Fruit fly (Drosophila melanogaster) whole organism, wandering third instar larva: ENCODE measurements around the gene CG43085.

Experiments
- CG32264 ChIP-seq: fragments of 200-800 bp; sonication (Bioruptor generic); optimal IDR thresholded peaks from 2 replicates; lab custom pipeline; 2016; ENCODE audit warnings: missing biosample characterization, missing genetic modification characterization
- CG9705 ChIP-seq: fragments of 200-800 bp; sonication (Bioruptor generic); optimal IDR thresholded peaks from 2 replicates; lab custom pipeline; 2018; ENCODE audit warnings: missing biosample characterization, mild to moderate bottlenecking, missing genetic modification characterization
- Dfd ChIP-seq: fragments of >200 bp; optimal IDR thresholded peaks from 2 replicates; lab custom pipeline; 2017; ENCODE audit warnings: missing biosample characterization, missing genetic modification characterization
- Dif ChIP-seq: fragments of 200-275, 200-300 bp; sonication (Bioruptor generic); optimal IDR thresholded peaks from 2 replicates; lab custom pipeline; 2018; ENCODE audit warnings: missing biosample characterization, missing genetic modification characterization; ENCODE audit not compliant: partially characterized antibody
- GATAd ChIP-seq: sonication (Bioruptor generic); optimal IDR thresholded peaks from 2 replicates; lab custom pipeline; 2016; ENCODE audit warnings: missing biosample characterization, missing genetic modification characterization
- Hnf4 ChIP-seq: fragments of 200-800 bp; sonication (Bioruptor generic); optimal IDR thresholded peaks from 2 replicates; lab custom pipeline; 2016; ENCODE audit warnings: missing biosample characterization, mild to moderate bottlenecking, missing genetic modification characterization
- Hr78 ChIP-seq: fragments of >200 bp; optimal IDR thresholded peaks from 2 replicates; lab custom pipeline; 2017; ENCODE audit warnings: missing biosample characterization, missing genetic modification characterization
- Hr83 ChIP-seq: fragments of 200-300 bp; sonication (Bioruptor generic); optimal IDR thresholded peaks from 2 replicates; lab custom pipeline; 2016; ENCODE audit warnings: missing biosample characterization, mild to moderate bottlenecking, missing genetic modification characterization, moderate library complexity; ENCODE audit not compliant: poor library complexity, severe bottlenecking
- Jra ChIP-seq: sonication (Bioruptor generic); optimal IDR thresholded peaks from 2 replicates; lab custom pipeline; 2016; ENCODE audit warnings: missing biosample characterization, missing genetic modification characterization
- Mio ChIP-seq: sonication (Bioruptor generic); optimal IDR thresholded peaks from 2 replicates; lab custom pipeline; 2016; ENCODE audit warnings: missing biosample characterization, missing genetic modification characterization
- N ChIP-seq: fragments of >200 bp; optimal IDR thresholded peaks from 2 replicates; lab custom pipeline; 2018; ENCODE audit warnings: missing biosample characterization, missing external identifiers, missing genetic modification characterization
- OdsH ChIP-seq: fragments of 200-800 bp; sonication (Bioruptor generic); optimal IDR thresholded peaks from 2 replicates; lab custom pipeline; 2016; ENCODE audit warnings: missing biosample characterization, mild to moderate bottlenecking, missing genetic modification characterization
- Rel ChIP-seq, 2 experiments: fragments of 200-800 bp; sonication (Bioruptor generic) in 1 of 2; optimal IDR thresholded peaks; 2 replicates in 1 of 2; 3 replicates in 1 of 2; lab custom pipeline; 2016 to 2019; ENCODE audit warnings: mild to moderate bottlenecking in 2 of 2, missing biosample characterization in 2 of 2, missing genetic modification characterization in 2 of 2, moderate library complexity in 1 of 2
- Vsx2 ChIP-seq: fragments of 200-300, 225-300 bp; sonication (Bioruptor generic); optimal IDR thresholded peaks from 2 replicates; lab custom pipeline; 2018; ENCODE audit warnings: missing biosample characterization, missing genetic modification characterization; ENCODE audit not compliant: partially characterized antibody
- br ChIP-seq: fragments of 200-800 bp; sonication (Bioruptor generic); optimal IDR thresholded peaks from 2 replicates; lab custom pipeline; 2016; ENCODE audit warnings: missing biosample characterization, missing genetic modification characterization
- brk ChIP-seq: fragments of 200-800 bp; sonication (Bioruptor generic); optimal IDR thresholded peaks from 2 replicates; lab custom pipeline; 2016; ENCODE audit warnings: missing biosample characterization, mild to moderate bottlenecking, missing genetic modification characterization
- dl ChIP-seq, 2 experiments: fragments of 175-275, 200-275 bp in 1 of 2; fragments of 200-275 bp in 1 of 2; sonication (Bioruptor generic); optimal IDR thresholded peaks; lab custom pipeline; 2018; ENCODE audit warnings: mild to moderate bottlenecking in 2 of 2, missing biosample characterization in 2 of 2, missing genetic modification characterization in 2 of 2, moderate library complexity in 2 of 2; ENCODE audit not compliant: partially characterized antibody in 2 of 2, insufficient read depth in 1 of 2
- dsf ChIP-seq: sonication (Bioruptor generic); optimal IDR thresholded peaks from 2 replicates; lab custom pipeline; 2016; ENCODE audit warnings: missing biosample characterization, missing genetic modification characterization, borderline replicate concordance
- ey ChIP-seq: fragments of 200-800 bp; sonication (Bioruptor generic); optimal IDR thresholded peaks from 2 replicates; lab custom pipeline; 2016; ENCODE audit warnings: missing biosample characterization, missing genetic modification characterization
- foxo ChIP-seq, 2 experiments: fragments of 200-800 bp; sonication (Bioruptor generic); optimal IDR thresholded peaks; 2 replicates in 1 of 2; 3 replicates in 1 of 2; lab custom pipeline; 2016 to 2017; ENCODE audit warnings: missing biosample characterization in 2 of 2, missing genetic modification characterization in 2 of 2
- fru ChIP-seq: fragments of 200-800 bp; sonication (Bioruptor generic); optimal IDR thresholded peaks from 3 replicates; lab custom pipeline; 2016; ENCODE audit warnings: missing biosample characterization, mild to moderate bottlenecking, missing genetic modification characterization
- h ChIP-seq: fragments of 200-800 bp; sonication (Bioruptor generic); optimal IDR thresholded peaks from 3 replicates; lab custom pipeline; 2016; ENCODE audit warnings: missing biosample characterization, mild to moderate bottlenecking, missing genetic modification characterization
- lola ChIP-seq: fragments of >200 bp; optimal IDR thresholded peaks from 2 replicates; lab custom pipeline; 2017; ENCODE audit warnings: missing biosample characterization, missing genetic modification characterization
- rgr ChIP-seq: fragments of 200-800 bp; sonication (Bioruptor generic); optimal IDR thresholded peaks from 3 replicates; lab custom pipeline; 2016; ENCODE audit warnings: missing biosample characterization, mild to moderate bottlenecking, missing genetic modification characterization
- sage ChIP-seq: fragments of 200-800 bp; sonication (Bioruptor generic); optimal IDR thresholded peaks from 2 replicates; lab custom pipeline; 2016; ENCODE audit warnings: missing biosample characterization, mild to moderate bottlenecking, missing genetic modification characterization
- sv ChIP-seq: fragments of 200-800 bp; sonication (Bioruptor generic); optimal IDR thresholded peaks from 3 replicates; lab custom pipeline; 2016; ENCODE audit warnings: missing biosample characterization, missing genetic modification characterization
- tai ChIP-seq: sonication (Bioruptor generic); optimal IDR thresholded peaks from 2 replicates; lab custom pipeline; 2016; ENCODE audit warnings: missing biosample characterization, missing genetic modification characterization
- usp ChIP-seq: fragments of >200 bp; optimal IDR thresholded peaks from 2 replicates; lab custom pipeline; 2017; ENCODE audit warnings: missing biosample characterization, missing genetic modification characterization
- woc ChIP-seq: sonication (Bioruptor generic); optimal IDR thresholded peaks from 2 replicates; lab custom pipeline; 2016; ENCODE audit warnings: missing biosample characterization, mild to moderate bottlenecking, missing genetic modification characterization

Gene CG43085

DNA sequence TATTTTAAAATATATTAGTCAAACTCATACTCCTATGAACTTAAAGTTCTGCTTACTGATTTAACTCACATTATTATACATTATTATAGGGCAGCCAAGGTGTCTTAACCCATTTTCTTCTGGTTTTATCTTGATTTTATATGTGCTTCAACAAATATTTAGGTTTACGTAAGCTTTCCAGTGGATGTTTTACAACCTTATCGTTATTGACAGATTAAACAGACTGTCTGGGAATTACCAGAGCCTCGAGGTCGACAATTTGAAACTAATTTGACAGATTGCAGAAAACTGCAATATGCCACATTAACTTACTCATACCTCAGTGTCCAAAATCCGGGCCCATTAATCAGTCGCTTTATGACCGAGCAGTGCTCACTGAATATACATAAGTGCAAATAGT lies 15.3 kb downstream of the CG43085 start:
- TF ChIP-seq N (no peak), Vsx2 (GFP tag; lab: Kevin White, UChicago) (no peak), Rel (GFP tag; optimal IDR thresholded peaks at IDR 0.05; lab: Kevin White, UChicago) (no peak), Rel (tag; optimal IDR thresholded peaks at IDR 0.05; lab: Kevin White, UChicago) (peak; percentile 34), foxo (GFP tag; optimal IDR thresholded peaks at IDR 0.05; lab: Kevin White, UChicago) (peak in 1 of 2 experiments; percentile 2)
- TF ChIP-seq, all 38 proteins: peak for 2

DNA sequence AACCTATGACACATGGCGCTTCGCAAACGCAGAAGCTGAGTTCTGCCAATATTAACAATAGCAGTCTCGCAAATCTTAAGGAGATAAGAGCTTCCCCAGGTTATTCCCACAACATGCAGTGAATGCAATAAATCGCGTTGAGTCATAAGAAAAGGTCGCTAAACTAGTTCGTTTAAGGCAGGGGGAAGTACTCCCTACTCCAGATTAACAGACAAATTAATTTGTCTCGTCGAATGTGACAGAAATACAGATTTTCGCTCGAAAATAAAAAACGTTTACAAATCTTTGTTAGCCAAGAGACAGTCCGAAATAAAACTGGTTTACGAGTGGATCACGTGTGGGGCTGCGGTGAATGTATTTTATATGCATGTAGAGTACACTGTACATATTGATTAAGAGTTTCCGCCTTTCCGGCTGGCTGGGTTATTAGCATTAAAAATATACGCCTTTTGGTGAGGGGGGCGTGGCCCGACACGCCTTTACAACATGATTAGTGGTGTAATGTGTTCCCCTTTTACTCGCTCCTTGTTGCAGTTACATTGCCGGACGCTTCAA lies 20.9 kb downstream of the CG43085 start:
- TF ChIP-seq sv (GFP tag; lab: Kevin White, UChicago) (no peak), h (GFP tag; lab: Kevin White, UChicago) (no peak), Rel (GFP tag; optimal IDR thresholded peaks at IDR 0.05; lab: Kevin White, UChicago) (no peak), Rel (tag; optimal IDR thresholded peaks at IDR 0.05; lab: Kevin White, UChicago) (peak; percentile 93), Vsx2 (GFP tag; lab: Kevin White, UChicago) (peak; percentile 40), Dfd (no peak)

dm6 chr3L:17625014-17625413 lies 21.5 kb downstream of the CG43085 start:
- no peak for TF ChIP-seq Hnf4
- TF ChIP-seq rgr, result peak; percentile 7
- TF ChIP-seq, all 38 proteins: peak for 1

- no peak for TF ChIP-seq Hr78
- no peak for TF ChIP-seq Dif
- TF ChIP-seq brk, result no peak
- TF ChIP-seq OdsH (GFP tag; lab: Kevin White, UChicago), result no peak
- TF ChIP-seq Dfd, result no peak
- TF ChIP-seq Rel (GFP tag; optimal IDR thresholded peaks at IDR 0.05; lab: Kevin White, UChicago), result no peak
- TF ChIP-seq Rel (tag; optimal IDR thresholded peaks at IDR 0.05; lab: Kevin White, UChicago), result no peak
Measured at dm6 chr3L:17624208-17624826, 22.2 kb downstream of the CG43085 start.

DNA sequence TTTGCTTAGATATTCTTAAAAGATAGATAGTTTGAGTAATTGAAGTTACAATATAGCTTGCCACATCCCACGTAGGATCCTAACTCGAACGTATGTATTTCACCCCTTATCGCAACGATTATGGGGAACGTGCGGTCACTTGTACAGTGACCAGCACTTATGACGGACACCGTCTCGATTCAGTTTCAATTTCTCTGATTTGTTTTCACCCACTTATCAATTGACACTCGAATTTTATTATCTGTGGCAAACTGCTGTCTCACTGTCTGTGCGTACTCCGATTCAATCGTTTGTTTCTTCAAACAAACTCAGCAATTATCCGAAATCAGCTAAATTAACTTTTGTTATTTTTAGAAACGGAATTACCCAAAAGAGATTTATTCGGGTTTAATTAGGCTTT lies 23.6 kb downstream of the CG43085 start:
- TF ChIP-seq foxo (GFP tag; optimal IDR thresholded peaks at IDR 0.05; lab: Kevin White, UChicago), result peak in 1 of 2 experiments; percentile 6
- TF ChIP-seq CG9705 (GFP tag; lab: Kevin White, UChicago), result no peak
- no peak for TF ChIP-seq sage (GFP tag; lab: Kevin White, UChicago)
- TF ChIP-seq Hr78, result no peak
- no peak for TF ChIP-seq dsf (GFP tag; lab: Kevin White, UChicago)
- no peak for TF ChIP-seq rgr
- TF ChIP-seq h (GFP tag; lab: Kevin White, UChicago), result peak; percentile 25
- TF ChIP-seq tai (GFP tag; lab: Kevin White, UChicago), result no peak
- TF ChIP-seq Jra (GFP tag; lab: Kevin White, UChicago), result no peak

DNA sequence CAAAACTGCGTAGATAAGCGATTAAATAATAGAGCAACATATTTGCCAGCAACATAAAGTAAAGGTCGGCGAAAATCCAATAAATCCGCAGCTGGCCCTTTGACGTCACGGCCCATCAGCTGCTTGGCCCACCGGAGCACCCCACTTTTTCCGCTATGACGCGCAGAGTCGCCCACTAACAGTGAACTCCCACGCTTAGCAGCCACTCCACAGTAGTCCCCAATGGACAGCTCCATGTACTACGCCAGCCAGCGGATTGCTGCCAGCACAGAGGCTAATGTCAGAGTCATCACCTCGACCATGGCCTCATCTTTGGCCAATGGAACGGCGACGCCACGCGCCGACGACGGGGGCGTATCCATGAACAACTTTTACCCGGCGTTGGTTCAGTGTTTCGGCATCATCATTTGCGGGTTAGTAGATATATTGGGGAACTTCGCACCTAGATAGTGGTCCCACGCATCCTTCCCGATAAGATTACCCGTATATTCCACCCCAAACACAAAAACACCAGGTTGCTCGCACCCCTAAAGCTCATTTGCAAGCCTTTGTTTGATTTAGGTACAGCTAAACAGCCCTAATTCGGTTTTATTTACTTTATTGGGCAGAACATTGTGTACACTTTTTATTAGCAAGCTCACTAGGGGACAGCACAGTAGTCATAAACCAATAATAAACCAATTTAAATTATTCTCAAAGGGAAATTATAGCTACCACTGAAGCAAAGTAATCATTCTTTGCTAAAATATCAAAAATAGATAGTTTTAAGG lies 24.3 kb downstream of the CG43085 start:
- TF ChIP-seq Hnf4 (no peak), Dfd (no peak), Rel (GFP tag; optimal IDR thresholded peaks at IDR 0.05; lab: Kevin White, UChicago) (no peak), Rel (tag; optimal IDR thresholded peaks at IDR 0.05; lab: Kevin White, UChicago) (no peak), dsf (GFP tag; lab: Kevin White, UChicago) (no peak), Dif (no peak), h (GFP tag; lab: Kevin White, UChicago) (no peak), brk (no peak), foxo (GFP tag; optimal IDR thresholded peaks at IDR 0.05; lab: Kevin White, UChicago) (no peak), rgr (no peak)
- TF ChIP-seq, all 38 proteins: peak for 0

DNA sequence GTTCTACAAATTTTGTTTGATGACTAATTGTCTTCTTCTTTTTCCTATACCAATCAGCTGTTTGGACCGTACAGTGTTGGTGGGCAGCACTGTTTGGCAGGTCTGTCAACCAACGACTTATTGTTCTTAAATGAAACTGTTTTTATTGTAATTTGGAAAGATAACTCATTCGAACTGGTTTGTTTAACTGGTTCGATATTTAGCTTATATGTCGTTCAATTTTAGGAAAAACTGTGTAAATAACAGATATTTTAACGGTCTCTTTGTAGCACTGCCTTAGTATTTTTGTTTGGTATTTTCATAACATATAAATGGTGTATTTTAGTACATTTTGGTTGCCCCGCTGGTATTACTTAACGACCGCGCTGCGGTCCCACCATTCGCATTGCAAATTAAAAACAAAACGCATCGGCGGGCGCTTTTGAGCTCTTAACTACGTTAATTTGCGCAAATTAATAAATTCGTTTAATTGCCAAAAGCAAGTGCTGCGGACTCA lies 25.0 kb downstream of the CG43085 start, which contains the start of the genes Vps60 and anchor:
Vps60 (minus strand) TSS at position 175 of the 496 bp plus-strand sequence.
anchor (plus strand) TSS at position 374 of the 496 bp plus-strand sequence.
- TF ChIP-seq lola (GFP tag; lab: Kevin White, UChicago), result no peak
- peak; percentile 50 for TF ChIP-seq CG32264 (GFP tag; lab: Kevin White, UChicago)
- TF ChIP-seq br (GFP tag; lab: Kevin White, UChicago), result peak; percentile 75
- TF ChIP-seq foxo (GFP tag; optimal IDR thresholded peaks at IDR 0.05; lab: Kevin White, UChicago), result peak in 1 of 2 experiments; percentile 79
- no peak for TF ChIP-seq Dfd
- no peak for TF ChIP-seq Hr78
- peak; percentile 92 for TF ChIP-seq tai (GFP tag; lab: Kevin White, UChicago)
- TF ChIP-seq CG9705 (GFP tag; lab: Kevin White, UChicago), result peak; percentile 28
- TF ChIP-seq Mio, result peak; percentile 29
- TF ChIP-seq usp (GFP tag; lab: Kevin White, UChicago), result no peak
- no peak for TF ChIP-seq dl (GFP tag; optimal IDR thresholded peaks at IDR 0.05; lab: Kevin White, UChicago; ENCODE audit: insufficient read depth in 1 of 2, partially characterized antibody in 2 of 2)
- no peak for TF ChIP-seq GATAd (GFP tag; lab: Kevin White, UChicago)
- peak; percentile 93 for TF ChIP-seq Jra (GFP tag; lab: Kevin White, UChicago)
- peak; percentile 78 for TF ChIP-seq fru (GFP tag; lab: Kevin White, UChicago)
- TF ChIP-seq Dif, result no peak
- TF ChIP-seq woc (GFP tag; lab: Kevin White, UChicago), result peak; percentile 66
- peak; percentile 54 for TF ChIP-seq sv (GFP tag; lab: Kevin White, UChicago)
- TF ChIP-seq dsf (GFP tag; lab: Kevin White, UChicago), result peak; percentile 50
- peak; percentile 90 for TF ChIP-seq Hnf4
- peak; percentile 72 for TF ChIP-seq ey
- TF ChIP-seq Hr83, result peak; percentile 14
- TF ChIP-seq rgr, result peak; percentile 82
- peak; percentile 80 for TF ChIP-seq h (GFP tag; lab: Kevin White, UChicago)
